Worm (Caenorhabditis elegans): ENCODE data around the gene glo-3.

The glo-3 gene

ce11 chrX:10568385-10569149 lies 35.1 kb downstream of the glo-3 start (continued):
- TF ChIP-seq aptf-3 (GFP tag; IDR thresholded peaks at IDR 0.05) = no peak
- TF ChIP-seq lin-35 (GFP tag; optimal IDR thresholded peaks at IDR 0.05) = peak in 1 of 3 experiments; percentile 74
- TF ChIP-seq ceh-79 (tag; optimal IDR thresholded peaks at IDR 0.05) = peak; percentile 72
- TF ChIP-seq ztf-6 (GFP tag; IDR thresholded peaks at IDR 0.05) = no peak
- no peak for TF ChIP-seq hrde-1 (tag; optimal IDR thresholded peaks at IDR 0.05; ENCODE audit: borderline replicate concordance)
- no peak for TF ChIP-seq F52B5.7 (tag; optimal IDR thresholded peaks at IDR 0.05)
- peak; percentile 40 for TF ChIP-seq pbrm-1 (GFP tag; IDR thresholded peaks at IDR 0.05)
- TF ChIP-seq lin-54 (GFP tag; optimal IDR thresholded peaks at IDR 0.05) = no peak

- TF ChIP-seq T07F8.4 (tag; optimal IDR thresholded peaks at IDR 0.05) = no peak
- no peak for TF ChIP-seq hmg-1.2 (GFP tag; IDR thresholded peaks at IDR 0.05)
- no peak for TF ChIP-seq nhr-80 (tag; optimal IDR thresholded peaks at IDR 0.05)
- TF ChIP-seq lin-35 (GFP tag; optimal IDR thresholded peaks at IDR 0.05) = no peak
- no peak for TF ChIP-seq lsl-1 (GFP tag; optimal IDR thresholded peaks at IDR 0.05)
- no peak for TF ChIP-seq nfya-2 (GFP tag; IDR thresholded peaks at IDR 0.05)
- TF ChIP-seq lir-1 (GFP tag; conservative IDR thresholded peaks at IDR 0.05) = no peak
- no peak for TF ChIP-seq F37B4.10 (GFP tag; IDR thresholded peaks at IDR 0.05)
- TF ChIP-seq K12H6.12 (tag; optimal IDR thresholded peaks at IDR 0.05) = no peak
- no peak for TF ChIP-seq sptf-2 (GFP tag; optimal IDR thresholded peaks at IDR 0.05)
- TF ChIP-seq let-607 (tag; optimal IDR thresholded peaks at IDR 0.05) = no peak
- TF ChIP-seq Y53F4B.3 (GFP tag; IDR thresholded peaks at IDR 0.05) = no peak
- TF ChIP-seq B0019.2 (GFP tag; conservative IDR thresholded peaks at IDR 0.05) = no peak
- no peak for TF ChIP-seq snpc-1.3 (tag; optimal IDR thresholded peaks at IDR 0.05; ENCODE audit: insufficient read depth)
- no peak for TF ChIP-seq zim-3 (tag; optimal IDR thresholded peaks at IDR 0.05)
- no peak for TF ChIP-seq hmg-20 (GFP tag; IDR thresholded peaks at IDR 0.05)
- no peak for TF ChIP-seq attf-6 (GFP tag; IDR thresholded peaks at IDR 0.05)
Observed at ce11 chrX:10569185-10569584, 35.7 kb downstream of the glo-3 start, which contains the start of gene bet-2. Gene bet-2 (plus strand): TSS chrX:10569273.

ce11 chrX:10576410-10576809 lies 42.9 kb downstream of the glo-3 start:
- TF ChIP-seq K12H6.12 (tag; optimal IDR thresholded peaks at IDR 0.05) (peak; percentile 42), attf-5 (GFP tag; optimal IDR thresholded peaks at IDR 0.05) (peak; percentile 73), nhr-80 (tag; optimal IDR thresholded peaks at IDR 0.05) (peak; percentile 66), athp-1 (tag; optimal IDR thresholded peaks at IDR 0.05) (no peak), B0261.1 (tag; optimal IDR thresholded peaks at IDR 0.05) (no peak), cebp-1 (GFP tag; IDR thresholded peaks at IDR 0.05) (peak; percentile 99), cebp-1 (tag; optimal IDR thresholded peaks at IDR 0.05) (peak; percentile 100), mcd-1 (GFP tag; IDR thresholded peaks at IDR 0.05) (peak; percentile 67), lin-40 (tag; optimal IDR thresholded peaks at IDR 0.05) (peak; percentile 54), F57C9.4 (tag; optimal IDR thresholded peaks at IDR 0.05) (no peak), B0019.2 (GFP tag; conservative IDR thresholded peaks at IDR 0.05) (no peak), B0336.3 (GFP tag; IDR thresholded peaks at IDR 0.05) (no peak), ceh-27 (GFP tag; optimal IDR thresholded peaks at IDR 0.05) (peak; percentile 8)
